Worm (Caenorhabditis elegans) whole organism, L1 larva: ENCODE results near the gene F19H6.5.
A peak's percentile ranks its signal among the peaks of the same experiment; 100 is the strongest.

Experiments used
- C34B4.2 ChIP-seq: sonication (generic microtip); optimal IDR thresholded peaks from 2 replicates; lab custom pipeline; 2017; ENCODE audit warnings: mild to moderate bottlenecking, missing genetic modification characterization, missing compliant biosample characterization
- F16B12.6 ChIP-seq: fragments of 150-350 bp; optimal IDR thresholded peaks from 2 replicates; lab custom pipeline; 2014; ENCODE audit warnings: missing biosample characterization, missing genetic modification characterization
- Y116A8C.19 ChIP-seq: sonication (generic microtip); optimal IDR thresholded peaks from 2 replicates; lab custom pipeline; 2016; ENCODE audit warnings: missing compliant biosample characterization, missing genetic modification characterization, borderline replicate concordance
- aha-1 ChIP-seq: fragments of 150-350 bp; optimal IDR thresholded peaks from 2 replicates; lab custom pipeline; 2014; ENCODE audit warnings: missing biosample characterization, missing genetic modification characterization
- aly-2 ChIP-seq: fragments of 150-350 bp; optimal IDR thresholded peaks from 2 replicates; lab custom pipeline; 2014; ENCODE audit warnings: missing biosample characterization, missing genetic modification characterization
- ama-1 ChIP-seq: fragments of 150-350 bp; optimal IDR thresholded peaks from 2 replicates; lab custom pipeline; 2014
- blmp-1 ChIP-seq: fragments of 150-350 bp; optimal IDR thresholded peaks from 2 replicates; lab custom pipeline; 2014; ENCODE audit warnings: missing biosample characterization, missing genetic modification characterization
- ceh-63 ChIP-seq: fragments of 200-800 bp; sonication (Bioruptor generic); optimal IDR thresholded peaks from 2 replicates; lab custom pipeline; 2018; ENCODE audit warnings: mild to moderate bottlenecking, missing genetic modification characterization, missing compliant biosample characterization
- ceh-88 ChIP-seq: fragments of 200-800 bp; sonication (Bioruptor generic); IDR thresholded peaks from 2 replicates; pipeline ENCODE4 v1.3.6; 2022; ENCODE audit warnings: missing genetic modification characterization, missing compliant biosample characterization
- ceh-90 ChIP-seq: sonication (generic microtip); optimal IDR thresholded peaks from 2 replicates; lab custom pipeline; 2016; ENCODE audit warnings: missing genetic modification characterization, missing compliant biosample characterization
- ces-1 ChIP-seq: fragments of 150-350 bp; optimal IDR thresholded peaks from 2 replicates; lab custom pipeline; 2014; ENCODE audit warnings: missing biosample characterization, missing genetic modification reagents, missing genetic modification characterization
- efl-1 ChIP-seq, 4 experiments: fragments of 150-350 bp; optimal IDR thresholded peaks in 3 of 4; peaks in 1 of 4; 1 replicate in 1 of 4; 2 replicates in 3 of 4; lab custom pipeline; 2014; ENCODE audit warnings: missing biosample characterization in 2 of 4, missing genetic modification characterization in 2 of 4, missing genetic modification reagents in 2 of 4
- elt-2 ChIP-seq: sonication (generic microtip); optimal IDR thresholded peaks from 2 replicates; lab custom pipeline; 2016; ENCODE audit warnings: missing genetic modification characterization, mild to moderate bottlenecking, inconsistent platforms, missing compliant biosample characterization, missing genetic modification reagents
- ets-5 ChIP-seq: fragments of 200-800 bp; sonication (Bioruptor generic); IDR thresholded peaks from 2 replicates; pipeline ENCODE4 v1.3.6; 2022; ENCODE audit warnings: missing genetic modification characterization, missing compliant biosample characterization
- fkh-10 ChIP-seq: sonication (generic microtip); optimal IDR thresholded peaks from 2 replicates; lab custom pipeline; 2017; ENCODE audit warnings: missing biosample characterization, missing genetic modification reagents, missing genetic modification characterization
- grh-1 ChIP-seq: fragments of 200-800 bp; sonication (Bioruptor generic); IDR thresholded peaks from 2 replicates; pipeline ENCODE4 v1.3.6; 2022; ENCODE audit warnings: missing genetic modification reagents, missing genetic modification characterization, missing compliant biosample characterization
- hlh-17 ChIP-seq: fragments of 200-800 bp; sonication (Bioruptor generic); optimal IDR thresholded peaks from 2 replicates; lab custom pipeline; 2018; ENCODE audit warnings: missing genetic modification characterization, mild to moderate bottlenecking, missing compliant biosample characterization, moderate library complexity, borderline replicate concordance
- hpl-2 ChIP-seq: fragments of 150-350 bp; optimal IDR thresholded peaks from 2 replicates; lab custom pipeline; 2014; ENCODE audit warnings: missing biosample characterization, missing genetic modification reagents, missing genetic modification characterization
- irx-1 ChIP-seq: sonication (generic microtip); optimal IDR thresholded peaks from 2 replicates; lab custom pipeline; 2016; ENCODE audit warnings: missing genetic modification characterization, missing compliant biosample characterization
- lin-14 ChIP-seq: fragments of 200-800 bp; sonication (Bioruptor generic); optimal IDR thresholded peaks from 2 replicates; lab custom pipeline; 2018; ENCODE audit warnings: mild to moderate bottlenecking, missing genetic modification characterization, moderate library complexity, missing compliant biosample characterization
- lin-35 ChIP-seq, 2 experiments: fragments of 150-350 bp; optimal IDR thresholded peaks; 2 replicates each; lab custom pipeline; 2014; ENCODE audit warnings: missing biosample characterization in 2 of 2, missing genetic modification characterization in 2 of 2, missing genetic modification reagents in 2 of 2
- lir-3 ChIP-seq: sonication (generic microtip); optimal IDR thresholded peaks from 2 replicates; lab custom pipeline; 2016; ENCODE audit warnings: mild to moderate bottlenecking, missing genetic modification characterization, moderate library complexity, missing compliant biosample characterization; ENCODE audit not compliant: poor library complexity
- mef-2 ChIP-seq: fragments of 150-350 bp; optimal IDR thresholded peaks from 2 replicates; lab custom pipeline; 2014; ENCODE audit warnings: missing biosample characterization, missing genetic modification characterization
- nhr-19 ChIP-seq: fragments of 200-800 bp; sonication (Bioruptor generic); conservative IDR thresholded peaks from 2 replicates; pipeline ENCODE4 v1.3.6; 2022; ENCODE audit warnings: missing genetic modification characterization, missing compliant biosample characterization
- nhr-237 ChIP-seq: fragments of 150-350 bp; optimal IDR thresholded peaks from 2 replicates; lab custom pipeline; 2014; ENCODE audit warnings: missing biosample characterization, missing genetic modification characterization
- nhr-47 ChIP-seq: sonication (generic microtip); optimal IDR thresholded peaks from 2 replicates; lab custom pipeline; 2016; ENCODE audit warnings: mild to moderate bottlenecking, missing genetic modification characterization, moderate library complexity, missing compliant biosample characterization
- nhr-71 ChIP-seq: sonication (generic microtip); optimal IDR thresholded peaks from 2 replicates; lab custom pipeline; 2016; ENCODE audit warnings: mild to moderate bottlenecking, missing genetic modification characterization, moderate library complexity, missing compliant biosample characterization
- nhr-76 ChIP-seq: sonication (generic microtip); optimal IDR thresholded peaks from 2 replicates; lab custom pipeline; 2017; ENCODE audit warnings: missing biosample characterization, missing genetic modification characterization
- nhr-77 ChIP-seq: fragments of 150-350 bp; optimal IDR thresholded peaks from 2 replicates; lab custom pipeline; 2014; ENCODE audit warnings: missing biosample characterization, missing genetic modification characterization
- nhr-90 ChIP-seq: sonication (generic microtip); optimal IDR thresholded peaks from 2 replicates; lab custom pipeline; 2016; ENCODE audit warnings: mild to moderate bottlenecking, missing genetic modification characterization, missing compliant biosample characterization; ENCODE audit not compliant: poor library complexity
- pag-3 ChIP-seq: sonication (generic microtip); optimal IDR thresholded peaks from 2 replicates; lab custom pipeline; 2017; ENCODE audit warnings: missing genetic modification characterization, mild to moderate bottlenecking, missing compliant biosample characterization, antibody characterized with exemption, borderline replicate concordance; ENCODE audit not compliant: insufficient read depth
- pqm-1 ChIP-seq: sonication (generic microtip); optimal IDR thresholded peaks from 3 replicates; lab custom pipeline; 2017; ENCODE audit warnings: missing biosample characterization, missing genetic modification characterization
- rnt-1 ChIP-seq: sonication (generic microtip); optimal IDR thresholded peaks from 2 replicates; lab custom pipeline; 2016; ENCODE audit warnings: mild to moderate bottlenecking, missing genetic modification characterization, moderate library complexity, missing compliant biosample characterization
- snpc-4 ChIP-seq: fragments of 150-350 bp; optimal IDR thresholded peaks from 2 replicates; lab custom pipeline; 2014; ENCODE audit warnings: missing biosample characterization, missing genetic modification characterization
- snu-23 ChIP-seq: sonication (generic microtip); optimal IDR thresholded peaks from 2 replicates; lab custom pipeline; 2016; ENCODE audit warnings: missing genetic modification characterization, missing compliant biosample characterization
- sox-4 ChIP-seq: sonication (generic microtip); optimal IDR thresholded peaks from 2 replicates; lab custom pipeline; 2016; ENCODE audit warnings: missing genetic modification characterization, missing compliant biosample characterization
- swsn-7 ChIP-seq: sonication (generic microtip); optimal IDR thresholded peaks from 2 replicates; lab custom pipeline; 2016; ENCODE audit warnings: missing genetic modification characterization, missing compliant biosample characterization
- tbx-2 ChIP-seq: sonication (generic microtip); optimal IDR thresholded peaks from 2 replicates; lab custom pipeline; 2016; ENCODE audit warnings: missing genetic modification characterization, missing compliant biosample characterization
- unc-62 ChIP-seq: fragments of 150-350 bp; optimal IDR thresholded peaks from 2 replicates; lab custom pipeline; 2014; ENCODE audit warnings: missing biosample characterization, missing genetic modification reagents, missing genetic modification characterization
- unc-86 ChIP-seq: sonication (generic microtip); optimal IDR thresholded peaks from 2 replicates; lab custom pipeline; 2016; ENCODE audit warnings: missing genetic modification characterization, missing compliant biosample characterization
- zag-1 ChIP-seq: fragments of 150-350 bp; optimal IDR thresholded peaks from 2 replicates; lab custom pipeline; 2014; ENCODE audit warnings: missing biosample characterization, missing genetic modification characterization
- zip-4 ChIP-seq: fragments of 200-800 bp; sonication (Bioruptor generic); optimal IDR thresholded peaks from 2 replicates; lab custom pipeline; 2018; ENCODE audit warnings: mild to moderate bottlenecking, missing genetic modification characterization, moderate library complexity, missing compliant biosample characterization
- ztf-4 ChIP-seq: fragments of 150-350 bp; optimal IDR thresholded peaks from 2 replicates; lab custom pipeline; 2014; ENCODE audit warnings: missing biosample characterization, missing genetic modification characterization

F19H6.5 gene

DNA sequence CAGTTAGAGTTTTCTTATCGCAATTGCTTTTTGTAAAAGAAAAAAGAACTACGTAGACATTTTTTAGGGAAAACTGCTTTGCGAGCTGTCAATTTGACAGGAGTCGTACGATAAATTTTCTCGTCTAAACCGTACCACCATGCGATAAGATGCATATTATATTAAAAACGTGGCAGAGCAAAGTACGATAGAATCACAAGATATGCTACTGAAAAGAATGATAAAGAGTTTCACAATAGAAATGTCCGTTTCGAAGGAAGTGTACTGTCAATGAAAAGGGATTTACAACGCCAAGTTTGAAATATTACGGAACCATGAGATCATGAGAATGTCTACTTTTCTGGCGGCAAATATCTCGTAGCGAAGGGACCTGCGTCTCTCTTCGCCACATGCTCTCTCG is at the start of gene F19H6.5:
Gene F19H6.5, minus strand, starts transcription at position 101 of the 400 bp plus-strand sequence.
- TF ChIP-seq lir-3 (tag; lab: Kevin White, UChicago) (no peak), ets-5 (GFP tag; lab: Robert Waterston, UW) (no peak), ceh-88 (no peak), F16B12.6 (tag; lab: Kevin White, UChicago) (no peak), rnt-1 (tag; lab: Kevin White, UChicago) (no peak), ama-1 (lab: Kevin White, UChicago) (no peak), blmp-1 (tag; lab: Kevin White, UChicago) (no peak), unc-86 (tag; lab: Kevin White, UChicago) (no peak), sox-4 (tag; lab: Kevin White, UChicago) (no peak), grh-1 (GFP tag; lab: Robert Waterston, UW) (no peak), ceh-90 (tag; lab: Kevin White, UChicago) (no peak), ceh-63 (no peak), pag-3 (tag; lab: Kevin White, UChicago) (no peak), nhr-90 (no peak)
- TF ChIP-seq, all 84 proteins: peak for 0

DNA sequence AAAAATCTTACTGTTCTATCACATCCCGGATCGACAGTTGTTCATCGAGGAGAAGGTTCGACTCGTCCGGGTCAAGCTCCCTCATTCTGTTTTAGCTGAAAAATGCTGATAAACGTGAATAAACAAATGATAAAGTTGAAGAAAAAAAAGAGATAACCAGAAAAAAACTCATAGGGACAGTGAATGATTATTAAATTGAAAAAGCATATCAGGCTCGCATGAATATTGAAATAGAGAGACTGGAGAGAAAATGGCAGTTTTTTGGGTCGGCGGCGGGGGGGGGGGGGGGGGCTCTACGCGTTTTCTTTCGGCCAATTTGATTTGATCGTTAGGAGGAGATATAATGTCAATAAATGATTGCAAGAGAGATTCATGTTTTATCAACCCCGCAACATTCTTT is 49.2 kb upstream of the F19H6.5 start, which contains the start of gene lin-2:
Gene lin-2, minus strand, starts transcription at position 101 of the 400 bp plus-strand sequence.
- TF ChIP-seq elt-2 (tag; lab: Kevin White, UChicago) (peak; percentile 3), pag-3 (tag; lab: Kevin White, UChicago) (no peak)

DNA sequence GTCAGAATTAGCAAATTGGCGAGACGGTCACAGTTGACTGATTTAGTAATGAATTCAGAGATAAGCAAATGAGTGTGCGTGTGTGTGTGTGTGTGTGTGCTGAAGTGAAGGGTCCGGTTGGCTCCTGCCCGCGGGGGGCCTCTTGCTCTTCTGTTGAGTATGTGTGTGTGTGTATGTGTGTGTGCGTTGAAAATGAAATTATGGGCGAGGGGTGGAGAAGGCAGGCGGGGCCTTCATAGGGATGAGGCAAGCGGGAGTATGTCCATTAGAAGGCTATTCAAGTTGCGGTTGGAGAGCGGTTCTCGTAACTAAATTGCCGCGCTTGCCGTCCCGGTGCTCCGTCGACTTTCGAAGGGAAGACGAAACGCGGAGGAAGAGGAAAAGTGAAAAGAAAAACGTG is 42.6 kb upstream of the F19H6.5 start:
- TF ChIP-seq snu-23 (GFP tag; lab: Kevin White, UChicago), result no peak
- no peak for TF ChIP-seq snpc-4 (tag; lab: Kevin White, UChicago)
- TF ChIP-seq unc-62, result no peak
- TF ChIP-seq ces-1 (GFP tag; lab: Kevin White, UChicago), result peak; percentile 78
- no peak for TF ChIP-seq ztf-4 (tag; lab: Kevin White, UChicago)
- peak; percentile 20 for TF ChIP-seq nhr-47 (tag; lab: Kevin White, UChicago)
- TF ChIP-seq nhr-71 (tag; lab: Kevin White, UChicago), result peak; percentile 22
- peak; percentile 83 for TF ChIP-seq fkh-10 (GFP tag; lab: Kevin White, UChicago)
- no peak for TF ChIP-seq aly-2 (tag; lab: Kevin White, UChicago)
- TF ChIP-seq lin-14 (GFP tag; lab: Kevin White, UChicago), result peak; percentile 78
- no peak for TF ChIP-seq nhr-19 (GFP tag; lab: Robert Waterston, UW)
- no peak for TF ChIP-seq irx-1
- peak; percentile 8 for TF ChIP-seq swsn-7 (tag; lab: Kevin White, UChicago)
- no peak for TF ChIP-seq aha-1 (tag; lab: Kevin White, UChicago)
- no peak for TF ChIP-seq nhr-77 (tag; lab: Kevin White, UChicago)
- no peak for TF ChIP-seq lin-35 (GFP tag; optimal IDR thresholded peaks at IDR 0.05; lab: Kevin White, UChicago)
- TF ChIP-seq tbx-2 (tag; lab: Kevin White, UChicago), result peak; percentile 30
- no peak for TF ChIP-seq zip-4

DNA sequence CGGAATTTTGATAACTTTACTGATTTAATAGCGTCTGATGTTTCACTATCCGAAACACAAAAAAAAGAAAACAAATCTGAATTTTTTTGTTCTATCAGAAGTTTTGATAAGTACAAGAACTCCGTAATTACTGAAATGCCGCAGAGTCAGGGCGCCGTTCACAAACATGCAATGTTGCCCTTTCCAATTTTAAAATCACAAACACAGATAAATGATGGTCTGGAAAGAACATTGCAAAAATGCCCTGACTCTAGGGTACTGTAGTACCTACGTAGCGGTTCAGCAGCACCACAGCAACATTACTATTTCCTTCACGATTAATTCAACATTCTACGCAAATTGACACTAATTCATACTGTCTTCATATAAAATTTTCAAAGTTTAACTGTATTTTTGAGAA is 41.9 kb upstream of the F19H6.5 start:
- TF ChIP-seq zag-1 (tag; lab: Kevin White, UChicago) (no peak), aly-2 (tag; lab: Kevin White, UChicago) (no peak), irx-1 (no peak), sox-4 (tag; lab: Kevin White, UChicago) (no peak), ceh-90 (tag; lab: Kevin White, UChicago) (no peak), Y116A8C.19 (tag; lab: Kevin White, UChicago) (no peak), hpl-2 (GFP tag; lab: Kevin White, UChicago) (no peak), snpc-4 (tag; lab: Kevin White, UChicago) (no peak), C34B4.2 (tag; lab: Kevin White, UChicago) (no peak), pqm-1 (no peak), efl-1 (optimal IDR thresholded peaks at IDR 0.05; lab: Kevin White, UChicago) (no peak), efl-1 (GFP tag; optimal IDR thresholded peaks at IDR 0.05 in 1 of 2; lab: Kevin White, UChicago) (no peak), nhr-237 (no peak), ets-5 (GFP tag; lab: Robert Waterston, UW) (no peak), nhr-76 (tag; lab: Kevin White, UChicago) (no peak), hlh-17 (GFP tag; lab: Kevin White, UChicago) (no peak), mef-2 (tag; lab: Kevin White, UChicago) (no peak)
